Worm (Caenorhabditis elegans) whole organism, L4 larva: Measurements from ENCODE around the gene C33F10.8.
"Not testable (repeated sequence)": the region's sequence is repeated elsewhere in the genome, so short reads cannot be mapped to it uniquely, and the experiment has no call there.

Experiments
- F44E2.7 ChIP-seq: fragments of 200-800 bp; sonication (Bioruptor generic); IDR thresholded peaks from 2 replicates; pipeline ENCODE4 v2.1.2; 2022; ENCODE audit warnings: missing genetic modification characterization, missing compliant biosample characterization
- T20F7.1 ChIP-seq: fragments of 200-800 bp; sonication (Bioruptor generic); optimal IDR thresholded peaks from 2 replicates; lab custom pipeline; 2018; ENCODE audit warnings: mild to moderate bottlenecking, missing genetic modification characterization, missing compliant biosample characterization
- T26A8.4 ChIP-seq: fragments of 200-800 bp; sonication (Bioruptor generic); IDR thresholded peaks from 2 replicates; pipeline ENCODE4 v1.3.6; 2022; ENCODE audit warnings: missing genetic modification characterization, missing compliant biosample characterization
- ZK337.2 ChIP-seq: fragments of 200-800 bp; sonication (Bioruptor generic); IDR thresholded peaks from 2 replicates; pipeline ENCODE4 v1.3.6; 2022; ENCODE audit warnings: missing genetic modification reagents, missing genetic modification characterization, missing compliant biosample characterization
- aha-1 ChIP-seq: fragments of 150-350 bp; peaks from one replicate; lab custom pipeline; 2014; ENCODE audit warnings: missing biosample characterization, missing genetic modification characterization
- aly-2 ChIP-seq: sonication (generic microtip); optimal IDR thresholded peaks from 2 replicates; lab custom pipeline; 2018; ENCODE audit warnings: missing biosample characterization, missing genetic modification characterization
- ama-1 ChIP-seq: fragments of 150-350 bp; optimal IDR thresholded peaks from 2 replicates; lab custom pipeline; 2014; ENCODE audit warnings: inconsistent platforms, mixed read lengths
- arid-1 ChIP-seq: fragments of 200-800 bp; sonication (Bioruptor generic); conservative IDR thresholded peaks from 2 replicates; pipeline ENCODE4 v1.3.6; 2022; ENCODE audit warnings: missing genetic modification reagents, missing genetic modification characterization, missing compliant biosample characterization
- ceh-82 ChIP-seq: sonication (generic microtip); optimal IDR thresholded peaks from 2 replicates; lab custom pipeline; 2017; ENCODE audit warnings: missing biosample characterization, missing genetic modification characterization
- daf-12 ChIP-seq: fragments of 150-350 bp; optimal IDR thresholded peaks from 2 replicates; lab custom pipeline; 2014; ENCODE audit warnings: missing biosample characterization, missing genetic modification reagents, missing genetic modification characterization
- daf-16 ChIP-seq, 3 experiments: sonication (generic microtip); optimal IDR thresholded peaks; 2 replicates each; lab custom pipeline; 2016 to 2017; ENCODE audit warnings: missing genetic modification characterization in 3 of 3, missing genetic modification reagents in 3 of 3, mild to moderate bottlenecking in 2 of 3, missing compliant biosample characterization in 2 of 3, missing biosample characterization in 1 of 3, moderate library complexity in 1 of 3
- dmd-9 ChIP-seq: fragments of 200-800 bp; sonication (Bioruptor generic); IDR thresholded peaks from 2 replicates; pipeline ENCODE4 v1.3.6; 2022; ENCODE audit warnings: missing genetic modification reagents, missing genetic modification characterization, missing compliant biosample characterization
- dpl-1 ChIP-seq: fragments of 150-350 bp; optimal IDR thresholded peaks from 2 replicates; lab custom pipeline; 2014; ENCODE audit warnings: missing biosample characterization, missing genetic modification reagents, missing genetic modification characterization
- duxl-1 ChIP-seq: sonication (generic microtip); optimal IDR thresholded peaks from 2 replicates; lab custom pipeline; 2016; ENCODE audit warnings: mild to moderate bottlenecking, missing genetic modification characterization, moderate library complexity, missing compliant biosample characterization; ENCODE audit not compliant: poor library complexity
- dve-1 ChIP-seq: sonication (generic microtip); optimal IDR thresholded peaks from 2 replicates; lab custom pipeline; 2017; ENCODE audit warnings: antibody characterized with exemption, mild to moderate bottlenecking, missing genetic modification characterization, missing compliant biosample characterization; ENCODE audit not compliant: insufficient read depth
- fos-1 ChIP-seq: fragments of 150-350 bp; optimal IDR thresholded peaks from 2 replicates; lab custom pipeline; 2014; ENCODE audit warnings: missing biosample characterization, missing genetic modification characterization
- hlh-11 ChIP-seq: fragments of 200-800 bp; sonication (Bioruptor generic); optimal IDR thresholded peaks from 2 replicates; lab custom pipeline; 2018; ENCODE audit warnings: mild to moderate bottlenecking, missing genetic modification characterization, missing compliant biosample characterization
- lim-7 ChIP-seq: fragments of 200-800 bp; sonication (Bioruptor generic); IDR thresholded peaks from 2 replicates; pipeline ENCODE4 v1.3.6; 2022; ENCODE audit warnings: missing genetic modification characterization, missing compliant biosample characterization
- lin-1 ChIP-seq: fragments of 200-800 bp; sonication (Bioruptor generic); IDR thresholded peaks from 2 replicates; pipeline ENCODE4 v1.3.6; 2022; ENCODE audit warnings: missing genetic modification reagents, missing genetic modification characterization, missing compliant biosample characterization
- lin-29 ChIP-seq: fragments of 200-800 bp; sonication (Bioruptor generic); IDR thresholded peaks from 2 replicates; pipeline ENCODE4 v1.3.6; 2022; ENCODE audit warnings: missing genetic modification reagents, missing genetic modification characterization, missing compliant biosample characterization
- lin-39 ChIP-seq: fragments of 150-350 bp; optimal IDR thresholded peaks from 2 replicates; lab custom pipeline; 2014; ENCODE audit warnings: missing biosample characterization, missing genetic modification reagents, missing genetic modification characterization
- madf-5 ChIP-seq, 2 experiments: fragments of 200-800 bp; sonication (Bioruptor generic); IDR thresholded peaks; 2 replicates each; pipeline ENCODE4 v1.3.6; 2022; ENCODE audit warnings: missing compliant biosample characterization in 2 of 2, missing genetic modification characterization in 2 of 2
- mdt-29 ChIP-seq: fragments of 200-800 bp; sonication (Bioruptor generic); IDR thresholded peaks from 2 replicates; pipeline ENCODE4 v1.3.6; 2022; ENCODE audit warnings: missing genetic modification reagents, missing genetic modification characterization, missing compliant biosample characterization
- mes-2 ChIP-seq: sonication (generic microtip); optimal IDR thresholded peaks from 2 replicates; lab custom pipeline; 2016; ENCODE audit warnings: missing genotype, mild to moderate bottlenecking, missing genetic modification characterization, missing compliant biosample characterization; ENCODE audit not compliant: poor library complexity, severe bottlenecking
- mxl-3 ChIP-seq: fragments of 200-800 bp; sonication (Bioruptor generic); optimal IDR thresholded peaks from 2 replicates; lab custom pipeline; 2018; ENCODE audit warnings: mild to moderate bottlenecking, missing genetic modification characterization, missing compliant biosample characterization
- nhr-10 ChIP-seq: fragments of 150-350 bp; optimal IDR thresholded peaks from 2 replicates; lab custom pipeline; 2014; ENCODE audit warnings: missing biosample characterization, missing genetic modification characterization
- nhr-28 ChIP-seq: fragments of 150-350 bp; optimal IDR thresholded peaks from 2 replicates; lab custom pipeline; 2014; ENCODE audit warnings: missing biosample characterization, missing genetic modification characterization
- nhr-48 ChIP-seq: sonication (generic microtip); optimal IDR thresholded peaks from 2 replicates; lab custom pipeline; 2016; ENCODE audit warnings: mild to moderate bottlenecking, missing genetic modification characterization, missing compliant biosample characterization
- nhr-76 ChIP-seq: fragments of 150-350 bp; optimal IDR thresholded peaks from 2 replicates; lab custom pipeline; 2014; ENCODE audit warnings: missing biosample characterization, missing genetic modification characterization
- php-3 ChIP-seq: fragments of 200-800 bp; sonication (Bioruptor generic); IDR thresholded peaks from 2 replicates; pipeline ENCODE4 v1.3.6; 2022; ENCODE audit warnings: missing genetic modification reagents, missing genetic modification characterization, missing compliant biosample characterization
- saeg-2 ChIP-seq: fragments of 200-800 bp; sonication (Bioruptor generic); IDR thresholded peaks from 2 replicates; pipeline ENCODE4 v1.3.6; 2022; ENCODE audit warnings: missing genetic modification reagents, missing genetic modification characterization, missing compliant biosample characterization
- sdz-12 ChIP-seq: fragments of 200-800 bp; sonication (Bioruptor generic); optimal IDR thresholded peaks from 2 replicates; lab custom pipeline; 2018; ENCODE audit warnings: mild to moderate bottlenecking, missing genetic modification characterization, missing compliant biosample characterization
- set-16 ChIP-seq: fragments of 200-800 bp; sonication (Bioruptor generic); IDR thresholded peaks from 2 replicates; pipeline ENCODE4 v1.3.6; 2022; ENCODE audit warnings: missing genetic modification reagents, missing genetic modification characterization, missing compliant biosample characterization
- snpc-1.2 ChIP-seq: fragments of 200-800 bp; sonication (Bioruptor generic); IDR thresholded peaks from 2 replicates; pipeline ENCODE4 v1.3.6; 2022; ENCODE audit warnings: missing genetic modification reagents, missing genetic modification characterization, missing compliant biosample characterization
- tag-97 ChIP-seq: fragments of 200-800 bp; sonication (Bioruptor generic); IDR thresholded peaks from 2 replicates; pipeline ENCODE4 v1.3.6; 2022; ENCODE audit warnings: missing genetic modification characterization, missing compliant biosample characterization
- zfp-3 ChIP-seq: fragments of 200-800 bp; sonication (Bioruptor generic); conservative IDR thresholded peaks from 2 replicates; pipeline ENCODE4 v1.3.6; 2022; ENCODE audit warnings: missing genetic modification reagents, missing genetic modification characterization, missing compliant biosample characterization
- zip-2 ChIP-seq: fragments of 150-350 bp; optimal IDR thresholded peaks from 2 replicates; lab custom pipeline; 2014; ENCODE audit warnings: missing biosample characterization, missing genetic modification characterization
- ztf-11 ChIP-seq: fragments of 150-350 bp; optimal IDR thresholded peaks from 2 replicates; lab custom pipeline; 2014; ENCODE audit warnings: missing biosample characterization, missing genetic modification characterization
- ztf-7 ChIP-seq: fragments of 150-350 bp; optimal IDR thresholded peaks from 2 replicates; lab custom pipeline; 2014; ENCODE audit warnings: missing biosample characterization, missing genetic modification characterization

Gene C33F10.8

ce11 chrII:4866819-4867218, 41.8 kb upstream of the C33F10.8 start:
- TF ChIP-seq set-16 (GFP tag; lab: Robert Waterston, UW) (peak; percentile 97), snpc-1.2 (GFP tag; lab: Robert Waterston, UW) (0 out of 2 replicates have a peak, but pooled peaks have one; percentile 23)

ce11 chrII:4866045-4866444, 41.0 kb upstream of the C33F10.8 start:
- TF ChIP-seq nhr-48 (tag; lab: Kevin White, UChicago) (peak; percentile 45), madf-5 (GFP tag; IDR thresholded peaks at IDR 0.05; lab: Robert Waterston, UW) (0 out of 4 replicates have a peak, but pooled peaks of 1 of the 2 experiments have one; percentile 16), nhr-28 (tag; lab: Kevin White, UChicago) (peak; percentile 42), hlh-11 (tag; lab: Kevin White, UChicago) (peak; percentile 71), dpl-1 (GFP tag; lab: Kevin White, UChicago) (peak; percentile 16), ama-1 (lab: Kevin White, UChicago) (peak; percentile 82), mxl-3 (GFP tag; lab: Kevin White, UChicago) (peak; percentile 65), duxl-1 (tag; lab: Kevin White, UChicago) (no peak), mes-2 (tag; lab: Kevin White, UChicago) (no peak), T26A8.4 (GFP tag; lab: Robert Waterston, UW) (peak; percentile 52; the same call in 1 of the 2 replicates), aha-1 (tag; lab: Kevin White, UChicago) (peak; percentile 73)

ce11 chrII:4863357-4863756, 38.3 kb upstream of the C33F10.8 start, which contains the start of the genes mpst-4 and F11G11.14:
mpst-4 (minus strand) TSS chrII:4863457.
F11G11.14 (plus strand) TSS chrII:4863681.
- TF ChIP-seq lin-1 (GFP tag; lab: Robert Waterston, UW) (no peak), nhr-48 (tag; lab: Kevin White, UChicago) (no peak), aly-2 (tag; lab: Kevin White, UChicago) (no peak), saeg-2 (GFP tag; lab: Robert Waterston, UW) (no peak), ztf-11 (tag; lab: Kevin White, UChicago) (no peak), hlh-11 (tag; lab: Kevin White, UChicago) (no peak), F44E2.7 (no peak), daf-12 (tag; lab: Kevin White, UChicago) (no peak), snpc-1.2 (GFP tag; lab: Robert Waterston, UW) (no peak), sdz-12 (GFP tag; lab: Kevin White, UChicago) (no peak), fos-1 (tag; lab: Kevin White, UChicago) (no peak), mdt-29 (GFP tag; lab: Robert Waterston, UW) (no peak), zip-2 (tag; lab: Kevin White, UChicago) (no peak), nhr-10 (tag; lab: Kevin White, UChicago) (no peak), T20F7.1 (GFP tag; lab: Kevin White, UChicago) (no peak), arid-1 (GFP tag; lab: Robert Waterston, UW) (no peak), ztf-7 (tag; lab: Kevin White, UChicago) (no peak), madf-5 (GFP tag; IDR thresholded peaks at IDR 0.05; lab: Robert Waterston, UW) (no peak)

- TF ChIP-seq lim-7 (GFP tag; lab: Robert Waterston, UW); madf-5 (GFP tag; IDR thresholded peaks at IDR 0.05; lab: Robert Waterston, UW); php-3 (GFP tag; lab: Robert Waterston, UW): not testable (repeated sequence)
Observed at ce11 chrII:4860260-4860659, 35.2 kb upstream of the C33F10.8 start, which contains the start of the genes nspd-5 and F11G11.4. nspd-5 (minus strand) TSS chrII:4860360. F11G11.4 (plus strand) TSS chrII:4860594.

DNA sequence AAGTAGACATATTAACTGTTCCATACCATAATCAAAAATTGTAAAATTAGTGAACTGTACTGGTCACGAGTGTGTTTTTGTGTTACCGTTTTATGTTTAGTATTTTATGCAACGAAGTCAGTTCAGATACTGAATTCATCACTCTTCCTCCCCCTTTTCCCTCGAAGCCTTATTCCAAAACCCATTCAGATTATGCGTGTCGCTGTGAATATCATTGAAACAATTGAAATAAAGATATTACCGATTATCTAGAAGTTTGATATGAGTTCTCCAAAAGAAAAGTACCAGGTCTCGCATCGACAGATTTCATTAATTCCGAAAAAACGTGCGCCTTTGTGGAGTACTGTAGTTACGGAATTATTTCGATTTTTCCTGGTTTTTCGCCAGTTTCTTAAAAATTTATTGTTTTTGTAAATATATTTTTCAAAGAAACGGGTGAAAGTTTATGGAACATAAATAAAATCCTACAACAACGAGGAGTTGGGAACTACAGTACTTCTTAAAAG, 33.9 kb upstream of the C33F10.8 start:
- no peak for TF ChIP-seq ceh-82 (tag; lab: Kevin White, UChicago)
- no peak for TF ChIP-seq lin-29
- TF ChIP-seq mxl-3 (GFP tag; lab: Kevin White, UChicago) = no peak
- no peak for TF ChIP-seq T26A8.4 (GFP tag; lab: Robert Waterston, UW)
- no peak for TF ChIP-seq ZK337.2 (GFP tag; lab: Robert Waterston, UW)
- TF ChIP-seq aha-1 (tag; lab: Kevin White, UChicago) = peak; percentile 95
- no peak for TF ChIP-seq lin-39 (tag; lab: Kevin White, UChicago)
- TF ChIP-seq nhr-76 (tag; lab: Kevin White, UChicago) = no peak
- TF ChIP-seq dmd-9 (GFP tag; lab: Robert Waterston, UW) = no peak
- TF ChIP-seq zfp-3 (GFP tag; lab: Robert Waterston, UW) = 0 out of 2 replicates have a peak, but pooled peaks have one; percentile 29
- TF ChIP-seq ztf-11 (tag; lab: Kevin White, UChicago) = no peak
- no peak for TF ChIP-seq zip-2 (tag; lab: Kevin White, UChicago)
- TF ChIP-seq dpl-1 (GFP tag; lab: Kevin White, UChicago) = peak; percentile 20
- TF ChIP-seq hlh-11 (tag; lab: Kevin White, UChicago) = no peak
- no peak for TF ChIP-seq tag-97 (GFP tag; lab: Robert Waterston, UW)
- peak; percentile 71 for TF ChIP-seq ama-1 (lab: Kevin White, UChicago)
- TF ChIP-seq dve-1 = no peak
- peak; percentile 38 for TF ChIP-seq duxl-1 (tag; lab: Kevin White, UChicago)
- TF ChIP-seq daf-16 (GFP tag; optimal IDR thresholded peaks at IDR 0.05; lab: Kevin White, UChicago) = no peak
- TF ChIP-seq daf-16 (tag; optimal IDR thresholded peaks at IDR 0.05; lab: Kevin White, UChicago) = peak; percentile 1
